Worm (Caenorhabditis elegans) whole organism, L1 larva: ENCODE data around the gene F45F2.9.

Experiments used
- C04F5.9 ChIP-seq: sonication (generic microtip); optimal IDR thresholded peaks from 2 replicates; lab custom pipeline; 2016; ENCODE audit warnings: missing genetic modification characterization, missing compliant biosample characterization
- Y116A8C.19 ChIP-seq: sonication (generic microtip); optimal IDR thresholded peaks from 2 replicates; lab custom pipeline; 2016; ENCODE audit warnings: missing compliant biosample characterization, missing genetic modification characterization, borderline replicate concordance
- aly-2 ChIP-seq: fragments of 150-350 bp; optimal IDR thresholded peaks from 2 replicates; lab custom pipeline; 2014; ENCODE audit warnings: missing biosample characterization, missing genetic modification characterization
- egl-27 ChIP-seq, 2 experiments: fragments of 150-350 bp in 1 of 2; sonication (generic microtip); optimal IDR thresholded peaks; 3 replicates each; lab custom pipeline; 2017 to 2018; ENCODE audit warnings: missing biosample characterization in 2 of 2, missing genetic modification characterization in 2 of 2, missing genetic modification reagents in 2 of 2
- mdl-1 ChIP-seq, 2 experiments: fragments of 150-350 bp; optimal IDR thresholded peaks; 2 replicates each; lab custom pipeline; 2014 to 2017; ENCODE audit warnings: missing biosample characterization in 2 of 2, missing genetic modification characterization in 2 of 2, inconsistent platforms in 1 of 2
- nhr-237 ChIP-seq: fragments of 150-350 bp; optimal IDR thresholded peaks from 2 replicates; lab custom pipeline; 2014; ENCODE audit warnings: missing biosample characterization, missing genetic modification characterization
- sox-4 ChIP-seq: sonication (generic microtip); optimal IDR thresholded peaks from 2 replicates; lab custom pipeline; 2016; ENCODE audit warnings: missing genetic modification characterization, missing compliant biosample characterization
- unc-62 ChIP-seq: fragments of 150-350 bp; optimal IDR thresholded peaks from 2 replicates; lab custom pipeline; 2014; ENCODE audit warnings: missing biosample characterization, missing genetic modification reagents, missing genetic modification characterization

DNA sequence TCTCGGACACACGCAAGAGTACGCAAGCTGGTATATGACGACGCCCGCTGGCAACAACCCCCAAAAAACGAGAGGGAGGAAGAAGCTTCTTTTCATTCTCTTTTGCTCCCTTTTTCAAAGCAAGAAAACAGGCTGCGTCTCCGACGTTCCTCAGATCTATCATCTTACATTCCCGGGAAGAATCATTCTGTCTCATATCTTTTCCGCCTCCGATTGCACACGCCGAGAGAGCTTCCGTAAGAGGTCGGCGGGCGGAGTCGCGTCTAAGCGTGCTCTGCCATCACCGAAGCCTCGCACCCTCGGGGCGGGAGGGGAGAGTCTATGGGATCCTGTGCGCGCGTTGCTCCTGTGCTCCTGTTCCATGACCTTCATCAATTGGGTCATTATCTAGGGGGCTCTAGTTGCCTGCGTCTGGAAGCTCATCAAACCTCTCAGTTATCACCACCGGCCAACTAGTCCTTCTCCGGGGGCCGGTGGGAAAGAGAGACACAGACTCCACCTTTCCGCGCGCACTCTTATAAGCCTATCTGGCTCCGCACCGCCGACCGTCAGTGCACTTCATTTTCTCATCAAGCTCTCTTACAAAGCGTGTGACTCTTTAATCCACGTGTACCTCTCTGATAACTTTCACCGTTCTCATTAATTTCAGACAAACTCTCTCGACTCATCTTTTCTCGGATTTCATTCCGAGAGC is 32.4 kb upstream of the F45F2.9 start, which contains the start of the genes slc-17.8 and asns-1:
- TF ChIP-seq aly-2 (no peak), egl-27 (tag; optimal IDR thresholded peaks at IDR 0.05; lab: Kevin White, UChicago) (no peak), sox-4 (tag; lab: Kevin White, UChicago) (no peak), mdl-1 (tag; optimal IDR thresholded peaks at IDR 0.05; lab: Kevin White, UChicago) (no peak), C04F5.9 (no peak), unc-62 (GFP tag; lab: Kevin White, UChicago) (no peak), nhr-237 (no peak), Y116A8C.19 (tag; lab: Kevin White, UChicago) (no peak)
